Fruit fly (Drosophila melanogaster) whole organism, wandering third instar larva: ENCODE data around the gene CG45067.

Source experiments
- Abd-B ChIP-seq: fragments of >200 bp; optimal IDR thresholded peaks from 2 replicates; lab custom pipeline; 2017; ENCODE audit warnings: missing biosample characterization, missing genetic modification characterization
- CrebA ChIP-seq: fragments of 200-800 bp; sonication (Bioruptor generic); optimal IDR thresholded peaks from 2 replicates; lab custom pipeline; 2016; ENCODE audit warnings: missing biosample characterization, mild to moderate bottlenecking, missing genetic modification characterization, borderline replicate concordance
- Dif ChIP-seq: fragments of 200-275, 200-300 bp; sonication (Bioruptor generic); optimal IDR thresholded peaks from 2 replicates; lab custom pipeline; 2018; ENCODE audit warnings: missing biosample characterization, missing genetic modification characterization; ENCODE audit not compliant: partially characterized antibody
- Hr78 ChIP-seq: fragments of >200 bp; optimal IDR thresholded peaks from 2 replicates; lab custom pipeline; 2017; ENCODE audit warnings: missing biosample characterization, missing genetic modification characterization
- N ChIP-seq: fragments of >200 bp; optimal IDR thresholded peaks from 2 replicates; lab custom pipeline; 2018; ENCODE audit warnings: missing biosample characterization, missing external identifiers, missing genetic modification characterization
- OdsH ChIP-seq: fragments of 200-800 bp; sonication (Bioruptor generic); optimal IDR thresholded peaks from 2 replicates; lab custom pipeline; 2016; ENCODE audit warnings: missing biosample characterization, mild to moderate bottlenecking, missing genetic modification characterization
- Sp1 ChIP-seq: fragments of 200-800 bp; sonication (Bioruptor generic); optimal IDR thresholded peaks from 3 replicates; lab custom pipeline; 2019; ENCODE audit warnings: missing biosample characterization, mild to moderate bottlenecking, missing genetic modification characterization, moderate library complexity
- br ChIP-seq: fragments of 200-800 bp; sonication (Bioruptor generic); optimal IDR thresholded peaks from 2 replicates; lab custom pipeline; 2016; ENCODE audit warnings: missing biosample characterization, missing genetic modification characterization
- dl ChIP-seq, 2 experiments: fragments of 175-275, 200-275 bp in 1 of 2; fragments of 200-275 bp in 1 of 2; sonication (Bioruptor generic); optimal IDR thresholded peaks; lab custom pipeline; 2018; ENCODE audit warnings: mild to moderate bottlenecking in 2 of 2, missing biosample characterization in 2 of 2, missing genetic modification characterization in 2 of 2, moderate library complexity in 2 of 2; ENCODE audit not compliant: partially characterized antibody in 2 of 2, insufficient read depth in 1 of 2
- dsf ChIP-seq: sonication (Bioruptor generic); optimal IDR thresholded peaks from 2 replicates; lab custom pipeline; 2016; ENCODE audit warnings: missing biosample characterization, missing genetic modification characterization, borderline replicate concordance
- psq ChIP-seq: fragments of 200-800 bp; sonication (Bioruptor generic); optimal IDR thresholded peaks from 3 replicates; lab custom pipeline; 2017; ENCODE audit warnings: missing biosample characterization, mild to moderate bottlenecking, missing genetic modification characterization, moderate library complexity
- sage ChIP-seq: fragments of 200-800 bp; sonication (Bioruptor generic); optimal IDR thresholded peaks from 2 replicates; lab custom pipeline; 2016; ENCODE audit warnings: missing biosample characterization, mild to moderate bottlenecking, missing genetic modification characterization
- usp ChIP-seq: fragments of >200 bp; optimal IDR thresholded peaks from 2 replicates; lab custom pipeline; 2017; ENCODE audit warnings: missing biosample characterization, missing genetic modification characterization

DNA sequence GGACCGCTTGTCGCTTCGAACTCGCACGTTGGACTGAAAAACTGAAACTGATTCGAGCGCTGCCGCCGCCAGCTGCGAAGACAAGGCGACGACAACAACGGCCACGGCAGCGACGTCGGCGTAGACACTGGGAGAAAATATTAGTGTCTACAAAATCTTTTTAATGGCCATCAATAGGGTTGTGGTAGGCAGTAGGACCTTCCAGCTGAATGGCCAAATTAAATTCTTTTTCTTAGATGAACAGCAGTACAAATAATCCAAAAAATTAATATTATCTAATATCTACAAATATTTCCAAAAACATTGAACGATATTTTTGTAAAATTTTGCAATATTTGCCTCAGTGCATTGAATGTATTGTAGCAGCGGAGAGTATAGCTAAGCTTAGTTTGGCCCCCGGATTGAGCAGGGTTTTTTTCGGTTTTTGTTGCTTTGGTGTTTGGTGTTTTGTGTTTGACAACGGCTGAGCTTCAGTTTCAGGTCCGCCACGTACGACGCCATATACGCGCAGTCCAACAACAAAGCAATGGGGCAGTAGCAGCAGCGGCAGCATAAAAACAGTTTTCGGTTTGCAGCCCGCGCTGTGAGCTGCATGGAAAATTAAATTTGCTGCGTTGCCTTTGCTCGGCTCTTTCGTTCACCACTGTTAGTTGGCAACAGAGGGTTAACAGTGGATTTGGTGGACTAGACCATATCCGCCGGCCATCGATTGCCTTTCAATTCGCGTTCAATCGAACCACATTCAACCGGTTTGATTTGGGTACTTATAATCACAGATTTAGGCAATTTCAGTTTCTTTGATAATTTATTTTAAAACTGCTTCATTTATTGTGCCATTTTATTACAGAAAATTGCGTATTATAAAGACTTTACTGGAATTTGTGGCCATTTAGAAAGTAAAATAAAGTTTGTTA lies 7.1 kb downstream of the CG45067 start, which contains the start of gene Cht7:
- TF ChIP-seq Hr78 (GFP tag; lab: Kevin White, UChicago) (no peak), N (GFP tag; lab: Kevin White, UChicago) (no peak), usp (GFP tag; lab: Kevin White, UChicago) (no peak), psq (GFP tag; lab: Kevin White, UChicago) (peak; percentile 83), Sp1 (GFP tag; lab: Kevin White, UChicago) (peak; percentile 83), dl (GFP tag; optimal IDR thresholded peaks at IDR 0.05; lab: Kevin White, UChicago; ENCODE audit: insufficient read depth in 1 of 2, partially characterized antibody in 2 of 2) (no peak), Dif (GFP tag; lab: Kevin White, UChicago) (no peak), sage (GFP tag; lab: Kevin White, UChicago) (peak; percentile 61), dsf (no peak), CrebA (peak; percentile 50), OdsH (peak; percentile 92), br (peak; percentile 85), Abd-B (GFP tag; lab: Kevin White, UChicago) (no peak)
